Fruit fly (Drosophila melanogaster) whole organism, wandering third instar larva: ENCODE results near the gene CG43679.

Experiments used
- CG9705 ChIP-seq: fragments of 200-800 bp; sonication (Bioruptor generic); optimal IDR thresholded peaks from 2 replicates; lab custom pipeline; 2018; ENCODE audit warnings: missing biosample characterization, mild to moderate bottlenecking, missing genetic modification characterization
- CrebA ChIP-seq: fragments of 200-800 bp; sonication (Bioruptor generic); optimal IDR thresholded peaks from 2 replicates; lab custom pipeline; 2016; ENCODE audit warnings: missing biosample characterization, mild to moderate bottlenecking, missing genetic modification characterization, borderline replicate concordance
- Mio ChIP-seq: sonication (Bioruptor generic); optimal IDR thresholded peaks from 2 replicates; lab custom pipeline; 2016; ENCODE audit warnings: missing biosample characterization, missing genetic modification characterization
- Myc ChIP-seq: fragments of >200 bp; optimal IDR thresholded peaks from 2 replicates; lab custom pipeline; 2017
- OdsH ChIP-seq: fragments of 200-800 bp; sonication (Bioruptor generic); optimal IDR thresholded peaks from 2 replicates; lab custom pipeline; 2016; ENCODE audit warnings: missing biosample characterization, mild to moderate bottlenecking, missing genetic modification characterization
- Sp1 ChIP-seq: fragments of 200-800 bp; sonication (Bioruptor generic); optimal IDR thresholded peaks from 3 replicates; lab custom pipeline; 2019; ENCODE audit warnings: missing biosample characterization, mild to moderate bottlenecking, missing genetic modification characterization, moderate library complexity
- brk ChIP-seq: fragments of 200-800 bp; sonication (Bioruptor generic); optimal IDR thresholded peaks from 2 replicates; lab custom pipeline; 2016; ENCODE audit warnings: missing biosample characterization, mild to moderate bottlenecking, missing genetic modification characterization
- h ChIP-seq: fragments of 200-800 bp; sonication (Bioruptor generic); optimal IDR thresholded peaks from 3 replicates; lab custom pipeline; 2016; ENCODE audit warnings: missing biosample characterization, mild to moderate bottlenecking, missing genetic modification characterization
- psq ChIP-seq: fragments of 200-800 bp; sonication (Bioruptor generic); optimal IDR thresholded peaks from 3 replicates; lab custom pipeline; 2017; ENCODE audit warnings: missing biosample characterization, mild to moderate bottlenecking, missing genetic modification characterization, moderate library complexity
- rgr ChIP-seq: fragments of 200-800 bp; sonication (Bioruptor generic); optimal IDR thresholded peaks from 3 replicates; lab custom pipeline; 2016; ENCODE audit warnings: missing biosample characterization, mild to moderate bottlenecking, missing genetic modification characterization
- sage ChIP-seq: fragments of 200-800 bp; sonication (Bioruptor generic); optimal IDR thresholded peaks from 2 replicates; lab custom pipeline; 2016; ENCODE audit warnings: missing biosample characterization, mild to moderate bottlenecking, missing genetic modification characterization
- tai ChIP-seq: sonication (Bioruptor generic); optimal IDR thresholded peaks from 2 replicates; lab custom pipeline; 2016; ENCODE audit warnings: missing biosample characterization, missing genetic modification characterization

- TF ChIP-seq rgr (GFP tag; lab: Kevin White, UChicago) (no peak), psq (GFP tag; lab: Kevin White, UChicago) (no peak), h (no peak), brk (GFP tag; lab: Kevin White, UChicago) (no peak), OdsH (GFP tag; lab: Kevin White, UChicago) (no peak), sage (GFP tag; lab: Kevin White, UChicago) (no peak), Mio (GFP tag; lab: Kevin White, UChicago) (no peak), Sp1 (GFP tag; lab: Kevin White, UChicago) (no peak), CG9705 (GFP tag; lab: Kevin White, UChicago) (no peak), tai (GFP tag; lab: Kevin White, UChicago) (no peak), Myc (lab: Kevin White, UChicago) (no peak), CrebA (no peak)
Measured at dm6 chr3L:15076380-15076779, 25.2 kb upstream of the CG43679 start.
